Worm (Caenorhabditis elegans) whole organism, late embryonic: ENCODE data around the gene rbm-28.

Experiments used
- C38D4.7 ChIP-seq: fragments of 200-800 bp; sonication (Bioruptor generic); optimal IDR thresholded peaks from 2 replicates; lab custom pipeline; 2018; ENCODE audit warnings: mild to moderate bottlenecking, missing genetic modification characterization, moderate library complexity, missing compliant biosample characterization
- K02D7.2 ChIP-seq: sonication (generic microtip); optimal IDR thresholded peaks from 2 replicates; lab custom pipeline; 2017; ENCODE audit warnings: mild to moderate bottlenecking, missing genetic modification characterization, missing compliant biosample characterization
- K09A11.1 ChIP-seq: sonication (generic microtip); optimal IDR thresholded peaks from 2 replicates; lab custom pipeline; 2017; ENCODE audit warnings: antibody characterized with exemption, mild to moderate bottlenecking, missing genetic modification characterization, missing compliant biosample characterization; ENCODE audit not compliant: insufficient read depth
- T23F11.4 ChIP-seq: fragments of 200-800 bp; sonication (Bioruptor generic); optimal IDR thresholded peaks from 2 replicates; lab custom pipeline; 2018; ENCODE audit warnings: mild to moderate bottlenecking, missing genetic modification characterization, missing compliant biosample characterization
- ama-1 ChIP-seq: fragments of 150-350 bp; optimal IDR thresholded peaks from 2 replicates; lab custom pipeline; 2014
- ceh-14 ChIP-seq: sonication (generic microtip); optimal IDR thresholded peaks from 2 replicates; lab custom pipeline; 2016; ENCODE audit warnings: missing genotype, missing genetic modification characterization, missing compliant biosample characterization
- ceh-18 ChIP-seq: sonication (generic microtip); optimal IDR thresholded peaks from 2 replicates; lab custom pipeline; 2016; ENCODE audit warnings: missing genetic modification characterization, missing compliant biosample characterization
- ceh-19 ChIP-seq: fragments of 200-800 bp; sonication (Bioruptor generic); optimal IDR thresholded peaks from 2 replicates; lab custom pipeline; 2018; ENCODE audit warnings: mild to moderate bottlenecking, missing genetic modification characterization, missing compliant biosample characterization
- ceh-2 ChIP-seq: sonication (generic microtip); optimal IDR thresholded peaks from 2 replicates; lab custom pipeline; 2016; ENCODE audit warnings: missing genotype, missing genetic modification characterization, missing compliant biosample characterization
- ceh-31 ChIP-seq: sonication (generic microtip); optimal IDR thresholded peaks from 2 replicates; lab custom pipeline; 2016; ENCODE audit warnings: missing genetic modification characterization, missing compliant biosample characterization
- ceh-34 ChIP-seq: sonication (generic microtip); optimal IDR thresholded peaks from 2 replicates; lab custom pipeline; 2016; ENCODE audit warnings: mild to moderate bottlenecking, missing genetic modification characterization, missing compliant biosample characterization
- ceh-48 ChIP-seq: sonication (generic microtip); optimal IDR thresholded peaks from 2 replicates; lab custom pipeline; 2016; ENCODE audit warnings: missing genetic modification characterization, inconsistent platforms, missing compliant biosample characterization
- ceh-9 ChIP-seq: sonication (generic microtip); optimal IDR thresholded peaks from 2 replicates; lab custom pipeline; 2016; ENCODE audit warnings: mild to moderate bottlenecking, missing genetic modification characterization, inconsistent platforms, missing compliant biosample characterization
- dmd-4 ChIP-seq: sonication (generic microtip); optimal IDR thresholded peaks from 2 replicates; lab custom pipeline; 2016; ENCODE audit warnings: borderline replicate concordance, missing genetic modification characterization, missing compliant biosample characterization
- elt-4 ChIP-seq: sonication (generic microtip); optimal IDR thresholded peaks from 2 replicates; lab custom pipeline; 2016; ENCODE audit warnings: missing genetic modification characterization, missing compliant biosample characterization
- ets-4 ChIP-seq: sonication (generic microtip); optimal IDR thresholded peaks from 2 replicates; lab custom pipeline; 2016; ENCODE audit warnings: missing genetic modification characterization, missing compliant biosample characterization
- fax-1 ChIP-seq: sonication (generic microtip); optimal IDR thresholded peaks from 2 replicates; lab custom pipeline; 2016; ENCODE audit warnings: missing genotype, missing genetic modification characterization, missing compliant biosample characterization
- gmeb-2 ChIP-seq: sonication (generic microtip); optimal IDR thresholded peaks from 2 replicates; lab custom pipeline; 2016; ENCODE audit warnings: missing genetic modification characterization, inconsistent platforms, missing compliant biosample characterization
- hlh-8 ChIP-seq: sonication (generic microtip); optimal IDR thresholded peaks from 2 replicates; lab custom pipeline; 2016; ENCODE audit warnings: missing genotype, missing genetic modification characterization, missing compliant biosample characterization
- lim-6 ChIP-seq: sonication (generic microtip); optimal IDR thresholded peaks from 2 replicates; lab custom pipeline; 2016; ENCODE audit warnings: missing genetic modification characterization, missing compliant biosample characterization
- madf-2 ChIP-seq: sonication (generic microtip); optimal IDR thresholded peaks from 2 replicates; lab custom pipeline; 2017; ENCODE audit warnings: missing genetic modification characterization, missing compliant biosample characterization
- nfya-1 ChIP-seq: sonication (generic microtip); optimal IDR thresholded peaks from 2 replicates; lab custom pipeline; 2017; ENCODE audit warnings: missing genetic modification characterization, mild to moderate bottlenecking, missing compliant biosample characterization, antibody characterized with exemption, moderate library complexity
- nhr-232 ChIP-seq: sonication (generic microtip); optimal IDR thresholded peaks from 2 replicates; lab custom pipeline; 2016; ENCODE audit warnings: missing genetic modification characterization, missing compliant biosample characterization
- npax-4 ChIP-seq: sonication (generic microtip); optimal IDR thresholded peaks from 2 replicates; lab custom pipeline; 2016; ENCODE audit warnings: missing genetic modification characterization, missing compliant biosample characterization
- odd-2 ChIP-seq: sonication (generic microtip); optimal IDR thresholded peaks from 2 replicates; lab custom pipeline; 2017; ENCODE audit warnings: antibody characterized with exemption, mild to moderate bottlenecking, missing genetic modification characterization, missing compliant biosample characterization
- pag-3 ChIP-seq: sonication (generic microtip); optimal IDR thresholded peaks from 2 replicates; lab custom pipeline; 2016; ENCODE audit warnings: missing compliant biosample characterization, missing genetic modification characterization, borderline replicate concordance
- pha-4 ChIP-seq: fragments of 150-350 bp; optimal IDR thresholded peaks from 2 replicates; lab custom pipeline; 2018; ENCODE audit warnings: missing biosample characterization, missing genetic modification reagents, missing genetic modification characterization
- pros-1 ChIP-seq: fragments of 150-350 bp; optimal IDR thresholded peaks from 2 replicates; lab custom pipeline; 2014; ENCODE audit warnings: missing biosample characterization, missing genetic modification reagents, missing genetic modification characterization
- ref-2 ChIP-seq: sonication (generic microtip); optimal IDR thresholded peaks from 2 replicates; lab custom pipeline; 2016; ENCODE audit warnings: missing genetic modification characterization, missing compliant biosample characterization
- sox-4 ChIP-seq: sonication (generic microtip); optimal IDR thresholded peaks from 2 replicates; lab custom pipeline; 2017; ENCODE audit warnings: mild to moderate bottlenecking, missing genetic modification characterization, inconsistent platforms, missing compliant biosample characterization
- syd-9 ChIP-seq: sonication (generic microtip); optimal IDR thresholded peaks from 2 replicates; lab custom pipeline; 2016; ENCODE audit warnings: mild to moderate bottlenecking, missing genetic modification characterization, moderate library complexity, missing compliant biosample characterization
- tbx-2 ChIP-seq: sonication (generic microtip); optimal IDR thresholded peaks from 2 replicates; lab custom pipeline; 2016; ENCODE audit warnings: missing genetic modification characterization, missing compliant biosample characterization
- tbx-7 ChIP-seq: sonication (generic microtip); optimal IDR thresholded peaks from 2 replicates; lab custom pipeline; 2016; ENCODE audit warnings: missing genotype, missing genetic modification characterization, missing compliant biosample characterization
- ttx-3 ChIP-seq: sonication (generic microtip); optimal IDR thresholded peaks from 2 replicates; lab custom pipeline; 2016; ENCODE audit warnings: missing genetic modification reagents, missing genetic modification characterization, missing compliant biosample characterization
- unc-3 ChIP-seq, 2 experiments: fragments of 200-800 bp in 1 of 2; sonication (Bioruptor generic) in 1 of 2; sonication (generic microtip) in 1 of 2; conservative IDR thresholded peaks in 1 of 2; optimal IDR thresholded peaks in 1 of 2; 2 replicates each; pipeline versions ENCODE4 v1.3.6 to Lab custom; 2016 to 2022; ENCODE audit warnings: missing compliant biosample characterization in 2 of 2, missing genetic modification characterization in 2 of 2, missing genetic modification reagents in 1 of 2
- unc-42 ChIP-seq: sonication (generic microtip); optimal IDR thresholded peaks from 2 replicates; lab custom pipeline; 2016; ENCODE audit warnings: missing genotype, missing genetic modification characterization, missing compliant biosample characterization
- unc-55 ChIP-seq: sonication (generic microtip); optimal IDR thresholded peaks from 2 replicates; lab custom pipeline; 2017; ENCODE audit warnings: missing biosample characterization, missing genetic modification reagents, missing genetic modification characterization
- zip-5 ChIP-seq: sonication (generic microtip); optimal IDR thresholded peaks from 2 replicates; lab custom pipeline; 2016; ENCODE audit warnings: missing genetic modification characterization, missing compliant biosample characterization

Gene rbm-28

ce11 chrII:14849897-14850296 lies 7.2 kb upstream of the rbm-28 start:
- TF ChIP-seq tbx-2: no peak
- no peak for TF ChIP-seq ceh-14 (tag; lab: Kevin White, UChicago)
- TF ChIP-seq pha-4 (tag; lab: Kevin White, UChicago): no peak
- no peak for TF ChIP-seq dmd-4 (tag; lab: Kevin White, UChicago)
- no peak for TF ChIP-seq ref-2
- TF ChIP-seq K02D7.2 (tag; lab: Kevin White, UChicago): no peak

ce11 chrII:14851483-14851882 lies 5.6 kb upstream of the rbm-28 start, which contains the start of gene R05H10.1:
R05H10.1 (plus strand) TSS chrII:14851816.
- TF ChIP-seq ceh-34 (tag; lab: Kevin White, UChicago) (no peak), K09A11.1 (tag; lab: Kevin White, UChicago) (no peak), zip-5 (tag; lab: Kevin White, UChicago) (no peak), dmd-4 (tag; lab: Kevin White, UChicago) (no peak), odd-2 (tag; lab: Kevin White, UChicago) (no peak), hlh-8 (tag; lab: Kevin White, UChicago) (no peak), pag-3 (tag; lab: Kevin White, UChicago) (no peak), unc-42 (tag; lab: Kevin White, UChicago) (no peak), fax-1 (tag; lab: Kevin White, UChicago) (no peak), ttx-3 (tag; lab: Kevin White, UChicago) (no peak), sox-4 (tag; lab: Kevin White, UChicago) (no peak), ama-1 (lab: Kevin White, UChicago) (no peak), ceh-14 (tag; lab: Kevin White, UChicago) (no peak), nfya-1 (no peak), unc-3 (GFP tag; conservative IDR thresholded peaks at IDR 0.05; lab: Robert Waterston, UW) (no peak), unc-3 (tag; optimal IDR thresholded peaks at IDR 0.05; lab: Kevin White, UChicago) (no peak), ceh-31 (tag; lab: Kevin White, UChicago) (no peak), lim-6 (no peak), tbx-2 (no peak)

- TF ChIP-seq gmeb-2 (tag; lab: Kevin White, UChicago): no peak
- TF ChIP-seq nfya-1: no peak
- TF ChIP-seq ets-4 (tag; lab: Kevin White, UChicago): no peak
- no peak for TF ChIP-seq lim-6
- TF ChIP-seq elt-4 (tag; lab: Kevin White, UChicago): no peak
- no peak for TF ChIP-seq pros-1 (tag; lab: Kevin White, UChicago)
- TF ChIP-seq ama-1 (lab: Kevin White, UChicago): no peak
These were observed 1.8 kb upstream of the rbm-28 start, which contains the start of gene R05H10.7 for ce11 chrII:14855229-14855628. R05H10.7 (plus strand) TSS chrII:14855529.

- TF ChIP-seq pha-4 (tag; lab: Kevin White, UChicago) (no peak), npax-4 (tag; lab: Kevin White, UChicago) (no peak), ceh-48 (tag; lab: Kevin White, UChicago) (no peak), ceh-19 (no peak), T23F11.4 (GFP tag; lab: Kevin White, UChicago) (no peak), ceh-18 (tag; lab: Kevin White, UChicago) (no peak), nhr-232 (no peak), ceh-14 (tag; lab: Kevin White, UChicago) (no peak), hlh-8 (tag; lab: Kevin White, UChicago) (no peak), C38D4.7 (no peak), tbx-7 (tag; lab: Kevin White, UChicago) (no peak), ceh-2 (tag; lab: Kevin White, UChicago) (no peak), syd-9 (tag; lab: Kevin White, UChicago) (no peak), madf-2 (no peak), ceh-9 (tag; lab: Kevin White, UChicago) (no peak), nfya-1 (no peak), pag-3 (tag; lab: Kevin White, UChicago) (no peak), unc-55 (GFP tag; lab: Kevin White, UChicago) (no peak), zip-5 (tag; lab: Kevin White, UChicago) (no peak), lim-6 (no peak)
These were observed 9.1 kb downstream of the rbm-28 start for ce11 chrII:14866156-14866555.
